Fruit fly (Drosophila melanogaster): ENCODE measurements around the gene SLC22A.

SLC22A gene

dm6 chr3L:21953028-21954016 is 18.8 kb downstream of the SLC22A start:
- peak; percentile 48 for TF ChIP-seq noc (tag; optimal IDR thresholded peaks at IDR 0.05)

- TF ChIP-seq noc (tag; optimal IDR thresholded peaks at IDR 0.05), result peak; percentile 81
Measured at dm6 chr3L:21954474-21955321, 20.2 kb downstream of the SLC22A start, which contains the start of gene CG7458. TSS of gene CG7458 (plus strand) at chr3L:21955110.

- TF ChIP-seq noc (tag; optimal IDR thresholded peaks at IDR 0.05), result no peak
Measured at dm6 chr3L:21961892-21962518, 27.5 kb downstream of the SLC22A start, which contains the start of gene Chs2. TSS of gene Chs2 (plus strand) at chr3L:21962401.

- TF ChIP-seq noc (tag; optimal IDR thresholded peaks at IDR 0.05), result no peak
Measured at dm6 chr3L:21963293-21963692, 28.8 kb downstream of the SLC22A start.

- TF ChIP-seq noc (tag; optimal IDR thresholded peaks at IDR 0.05), result no peak
Measured at dm6 chr3L:21971735-21972134, 37.2 kb downstream of the SLC22A start, which contains the start of gene P5CS. TSS of gene P5CS (plus strand) at chr3L:21972002.

- TF ChIP-seq noc (tag; optimal IDR thresholded peaks at IDR 0.05), result peak; percentile 45
Measured at dm6 chr3L:21972162-21973022, 37.9 kb downstream of the SLC22A start.

dm6 chr3L:21973640-21974039 is 39.1 kb downstream of the SLC22A start:
- TF ChIP-seq noc (tag; optimal IDR thresholded peaks at IDR 0.05), result no peak

dm6 chr3L:21979789-21980188 is 45.3 kb downstream of the SLC22A start:
- TF ChIP-seq noc (tag; optimal IDR thresholded peaks at IDR 0.05), result no peak

- TF ChIP-seq noc (tag; optimal IDR thresholded peaks at IDR 0.05), result no peak
Measured at dm6 chr3L:21984910-21985309, 50.4 kb downstream of the SLC22A start, which contains the start of gene Act79B. TSS of gene Act79B (plus strand) at chr3L:21985210.
